Fruit fly (Drosophila melanogaster): ENCODE results near the gene JhI-21.

Gene JhI-21

DNA sequence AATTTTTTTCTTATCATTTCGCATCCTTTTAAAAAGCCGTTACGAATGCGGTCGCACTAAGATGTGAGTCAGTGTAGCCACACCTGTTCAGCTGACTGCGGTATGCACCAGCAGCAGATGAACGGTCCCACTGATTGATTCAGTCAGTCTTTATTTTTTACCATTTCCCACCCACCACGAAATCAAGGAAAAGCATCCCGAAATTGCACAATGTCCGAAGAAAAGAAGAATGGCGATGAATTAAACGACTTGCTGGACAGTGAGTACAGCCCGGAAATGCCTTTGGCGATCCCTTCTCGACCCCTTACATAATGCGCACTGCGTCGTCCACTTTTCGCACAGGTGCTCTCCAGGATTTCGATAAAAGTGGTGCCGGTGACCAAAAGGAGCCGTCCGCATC is 37.8 kb upstream of the JhI-21 start (continued):
- TF ChIP-seq tup (GFP tag; optimal IDR thresholded peaks at IDR 0.05), result no peak
- peak; percentile 7 for TF ChIP-seq zen (tag; optimal IDR thresholded peaks at IDR 0.05)
- TF ChIP-seq CG17186 (GFP tag; optimal IDR thresholded peaks at IDR 0.05), result peak; percentile 33
- peak; percentile 48 for TF ChIP-seq CG2116 (GFP tag; optimal IDR thresholded peaks at IDR 0.05)
- TF ChIP-seq kah (GFP tag; optimal IDR thresholded peaks at IDR 0.05), result peak; percentile 0
- peak; percentile 44 for TF ChIP-seq CG33213 (GFP tag; optimal IDR thresholded peaks at IDR 0.05)
- peak; percentile 99 for TF ChIP-seq Myb (GFP tag; optimal IDR thresholded peaks at IDR 0.05)
- peak; percentile 1 for TF ChIP-seq pho (GFP tag; optimal IDR thresholded peaks at IDR 0.05)
- peak; percentile 50; the same call in 1 of the 3 replicates for TF ChIP-seq CG34422 (GFP tag; IDR thresholded peaks at IDR 0.05)
- TF ChIP-seq ci (GFP tag; IDR thresholded peaks at IDR 0.05), result peak; percentile 43; the same call in 1 of the 3 replicates
- TF ChIP-seq ssp (GFP tag; IDR thresholded peaks at IDR 0.05), result peak; percentile 43
- TF ChIP-seq CG15514 (GFP tag; optimal IDR thresholded peaks at IDR 0.05), result peak; percentile 85
- peak; percentile 47; the same call in 1 of the 2 replicates for TF ChIP-seq tna (GFP tag; IDR thresholded peaks at IDR 0.05; ENCODE audit: partially characterized antibody)
- TF ChIP-seq sens-2 (GFP tag; IDR thresholded peaks at IDR 0.05), result no peak
- TF ChIP-seq CG17912 (GFP tag; optimal IDR thresholded peaks at IDR 0.05), result peak; percentile 15
- TF ChIP-seq Dp (GFP tag; optimal IDR thresholded peaks at IDR 0.05), result peak; percentile 75
- peak; percentile 85 for TF ChIP-seq stwl (tag; optimal IDR thresholded peaks at IDR 0.05)
- TF ChIP-seq bbx (GFP tag; IDR thresholded peaks at IDR 0.05; ENCODE audit: partially characterized antibody), result peak; percentile 44
- no peak for TF ChIP-seq PHDP (tag; optimal IDR thresholded peaks at IDR 0.05)
- TF ChIP-seq Jarid2 (GFP tag; optimal IDR thresholded peaks at IDR 0.05), result peak; percentile 24
- no peak for TF ChIP-seq CG3065 (GFP tag; optimal IDR thresholded peaks at IDR 0.05)
- peak; percentile 84 for TF ChIP-seq Ets97D (GFP tag; optimal IDR thresholded peaks at IDR 0.05)
- TF ChIP-seq CG1603 (tag; optimal IDR thresholded peaks at IDR 0.05), result peak; percentile 74
- peak; percentile 87 for TF ChIP-seq CG4617 (GFP tag; optimal IDR thresholded peaks at IDR 0.05; ENCODE audit: borderline replicate concordance)
- peak; percentile 34 for TF ChIP-seq CG17829 (tag; optimal IDR thresholded peaks at IDR 0.05)
- TF ChIP-seq CG10654 (GFP tag; optimal IDR thresholded peaks at IDR 0.05), result no peak
- TF ChIP-seq Dll (GFP tag; IDR thresholded peaks at IDR 0.05; ENCODE audit: partially characterized antibody), result no peak
- TF ChIP-seq HmgZ (tag; optimal IDR thresholded peaks at IDR 0.05), result peak; percentile 69
- peak; percentile 43 for TF ChIP-seq Dref (GFP tag; IDR thresholded peaks at IDR 0.05)
- peak; percentile 24; the same call in 1 of the 3 replicates for TF ChIP-seq knrl (GFP tag; IDR thresholded peaks at IDR 0.05; ENCODE audit: partially characterized antibody)
- peak; percentile 11; the same call in 1 of the 2 replicates for TF ChIP-seq amos (GFP tag; IDR thresholded peaks at IDR 0.05; ENCODE audit: partially characterized antibody)
- TF ChIP-seq hkb (optimal IDR thresholded peaks at IDR 0.05), result no peak
- 0 out of 2 replicates have a peak, but pooled peaks have one; percentile 9 for TF ChIP-seq hkb (GFP tag; IDR thresholded peaks at IDR 0.05)
- no peak for TF ChIP-seq Hmr (GFP tag; optimal IDR thresholded peaks at IDR 0.05)
- TF ChIP-seq MESR4 (GFP tag; optimal IDR thresholded peaks at IDR 0.05), result peak; percentile 78
- TF ChIP-seq crp (GFP tag; optimal IDR thresholded peaks at IDR 0.05), result peak in 1 of 2 experiments; percentile 45
- peak; percentile 60 for TF ChIP-seq MBD-R2 (GFP tag; IDR thresholded peaks at IDR 0.05)

DNA sequence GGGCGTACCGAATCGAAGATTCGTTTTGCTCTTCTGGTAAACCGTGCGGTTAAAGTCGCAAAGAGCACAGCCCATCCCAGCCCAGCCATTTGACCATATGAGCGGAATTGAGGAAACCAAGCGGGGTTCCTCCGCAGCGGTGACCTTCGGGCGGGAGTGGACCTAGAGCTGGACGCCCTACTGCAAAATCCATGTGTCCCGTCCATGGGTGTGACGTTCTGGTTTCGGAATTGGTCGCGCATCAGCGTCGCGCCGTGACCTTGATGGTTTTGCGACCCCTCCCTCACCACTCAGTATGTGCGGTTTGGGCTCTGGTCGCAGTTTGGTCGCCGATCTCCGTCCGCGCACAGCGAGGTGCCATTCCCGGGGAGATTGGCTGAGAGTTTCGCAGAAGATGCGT is 36.9 kb upstream of the JhI-21 start:
- TF ChIP-seq lov (optimal IDR thresholded peaks at IDR 0.05), result no peak
- no peak for TF ChIP-seq lov (GFP tag; IDR thresholded peaks at IDR 0.05)
- peak; percentile 65 for TF ChIP-seq CG15479 (GFP tag; optimal IDR thresholded peaks at IDR 0.05)
- no peak for TF ChIP-seq prd (optimal IDR thresholded peaks at IDR 0.05)
- TF ChIP-seq prd (GFP tag; IDR thresholded peaks at IDR 0.05), result peak; percentile 84
- no peak for TF ChIP-seq sd (tag; optimal IDR thresholded peaks at IDR 0.05)
- TF ChIP-seq CG6254 (GFP tag; optimal IDR thresholded peaks at IDR 0.05), result no peak
- peak; percentile 62 for TF ChIP-seq zen (tag; optimal IDR thresholded peaks at IDR 0.05)
- no peak for TF ChIP-seq CG17912 (GFP tag; optimal IDR thresholded peaks at IDR 0.05)
- no peak for TF ChIP-seq CG12071 (GFP tag; optimal IDR thresholded peaks at IDR 0.05)
- TF ChIP-seq ERR (GFP tag; optimal IDR thresholded peaks at IDR 0.05), result no peak
- TF ChIP-seq Med (GFP tag), result peak; percentile 6
- TF ChIP-seq Oaz (GFP tag; IDR thresholded peaks at IDR 0.05), result no peak
- no peak for TF ChIP-seq CG8388 (GFP tag; optimal IDR thresholded peaks at IDR 0.05)
- TF ChIP-seq slbo (GFP tag; IDR thresholded peaks at IDR 0.05), result no peak
- no peak for TF ChIP-seq sr (GFP tag; IDR thresholded peaks at IDR 0.05)
- no peak for TF ChIP-seq nerfin-2 (GFP tag; IDR thresholded peaks at IDR 0.05; ENCODE audit: partially characterized antibody)
